Worm (Caenorhabditis elegans) whole organism, mixed stage, embryonic: ENCODE measurements around the gene Y113G7B.11.
A peak's percentile ranks its signal among the peaks of the same experiment; 100 is the strongest.

Experiments used
- M03D4.4 ChIP-seq: sonication (generic microtip); optimal IDR thresholded peaks from 2 replicates; lab custom pipeline; 2017; ENCODE audit warnings: mild to moderate bottlenecking, missing genetic modification characterization, missing compliant biosample characterization
- bed-3 ChIP-seq: fragments of 200-800 bp; sonication (Bioruptor generic); optimal IDR thresholded peaks from 3 replicates; lab custom pipeline; 2018; ENCODE audit warnings: mild to moderate bottlenecking, missing genetic modification characterization, moderate library complexity, missing compliant biosample characterization
- ceh-39 ChIP-seq: fragments of 150-350 bp; optimal IDR thresholded peaks from 2 replicates; lab custom pipeline; 2014; ENCODE audit warnings: missing biosample characterization, missing genetic modification characterization
- ceh-83 ChIP-seq: fragments of 200-800 bp; sonication (Bioruptor generic); optimal IDR thresholded peaks from 2 replicates; lab custom pipeline; 2018; ENCODE audit warnings: mild to moderate bottlenecking, missing genetic modification characterization, missing compliant biosample characterization
- ces-1 ChIP-seq: fragments of 150-350 bp; optimal IDR thresholded peaks from 2 replicates; lab custom pipeline; 2014; ENCODE audit warnings: missing biosample characterization, missing genetic modification reagents, missing genetic modification characterization
- cnd-1 ChIP-seq: fragments of 200-800 bp; sonication (Bioruptor generic); optimal IDR thresholded peaks from 2 replicates; lab custom pipeline; 2018; ENCODE audit warnings: mild to moderate bottlenecking, missing genetic modification characterization, missing compliant biosample characterization
- drap-1 ChIP-seq: fragments of 200-800 bp; sonication (Bioruptor generic); optimal IDR thresholded peaks from 3 replicates; lab custom pipeline; 2018; ENCODE audit warnings: mild to moderate bottlenecking, missing genetic modification characterization, missing compliant biosample characterization
- elt-1 ChIP-seq: sonication (generic microtip); optimal IDR thresholded peaks from 2 replicates; lab custom pipeline; 2017; ENCODE audit warnings: missing genetic modification characterization, mild to moderate bottlenecking, missing compliant biosample characterization, antibody characterized with exemption, moderate library complexity, borderline replicate concordance; ENCODE audit not compliant: insufficient read depth
- elt-3 ChIP-seq: fragments of 150-350 bp; optimal IDR thresholded peaks from 2 replicates; lab custom pipeline; 2014; ENCODE audit warnings: missing biosample characterization, missing genetic modification characterization
- flh-1 ChIP-seq: fragments of 200-800 bp; sonication (Bioruptor generic); optimal IDR thresholded peaks from 2 replicates; lab custom pipeline; 2018; ENCODE audit warnings: mild to moderate bottlenecking, missing genetic modification characterization, moderate library complexity, missing compliant biosample characterization
- hlh-1 ChIP-seq: fragments of 150-350 bp; optimal IDR thresholded peaks from 2 replicates; lab custom pipeline; 2014; ENCODE audit warnings: missing biosample characterization, missing genetic modification reagents, missing genetic modification characterization
- lin-13 ChIP-seq: fragments of 150-350 bp; optimal IDR thresholded peaks from 2 replicates; lab custom pipeline; 2014; ENCODE audit warnings: missing biosample characterization, missing genetic modification characterization
- lin-32 ChIP-seq: fragments of 200-800 bp; sonication (Bioruptor generic); optimal IDR thresholded peaks from 2 replicates; lab custom pipeline; 2018; ENCODE audit warnings: mild to moderate bottlenecking, missing genetic modification characterization, missing compliant biosample characterization
- lsy-2 ChIP-seq: fragments of 150-350 bp; optimal IDR thresholded peaks from 2 replicates; lab custom pipeline; 2014; ENCODE audit warnings: missing biosample characterization, missing genetic modification characterization
- mab-5 ChIP-seq: fragments of 150-350 bp; optimal IDR thresholded peaks from 2 replicates; lab custom pipeline; 2014; ENCODE audit warnings: missing biosample characterization, missing genetic modification characterization
- mep-1 ChIP-seq: fragments of 150-350 bp; optimal IDR thresholded peaks from 2 replicates; lab custom pipeline; 2017; ENCODE audit warnings: missing biosample characterization, missing genetic modification reagents, missing genetic modification characterization, inconsistent platforms
- nhr-28 ChIP-seq: fragments of 150-350 bp; optimal IDR thresholded peaks from 2 replicates; lab custom pipeline; 2014; ENCODE audit warnings: missing biosample characterization, missing genetic modification characterization
- nhr-76 ChIP-seq: sonication (generic microtip); optimal IDR thresholded peaks from 2 replicates; lab custom pipeline; 2017; ENCODE audit warnings: missing biosample characterization, missing genetic modification characterization
- pha-4 ChIP-seq: fragments of 150-350 bp; optimal IDR thresholded peaks from 2 replicates; lab custom pipeline; 2018; ENCODE audit warnings: missing biosample characterization, missing genetic modification reagents, missing genetic modification characterization
- sem-2 ChIP-seq: fragments of 200-800 bp; sonication (Bioruptor generic); optimal IDR thresholded peaks from 2 replicates; lab custom pipeline; 2018; ENCODE audit warnings: mild to moderate bottlenecking, missing genetic modification characterization, missing compliant biosample characterization
- sptf-1 ChIP-seq: sonication (generic microtip); optimal IDR thresholded peaks from 2 replicates; lab custom pipeline; 2017; ENCODE audit warnings: mild to moderate bottlenecking, missing genetic modification characterization, moderate library complexity, missing compliant biosample characterization
- unc-120 ChIP-seq: sonication (generic microtip); optimal IDR thresholded peaks from 2 replicates; lab custom pipeline; 2017; ENCODE audit warnings: missing genetic modification characterization, missing compliant biosample characterization; ENCODE audit not compliant: poor library complexity, severe bottlenecking
- unc-39 ChIP-seq: fragments of 150-350 bp; optimal IDR thresholded peaks from 2 replicates; lab custom pipeline; 2014; ENCODE audit warnings: missing biosample characterization, missing genetic modification characterization
- unc-62 ChIP-seq: fragments of 150-350 bp; optimal IDR thresholded peaks from 2 replicates; lab custom pipeline; 2014; ENCODE audit warnings: missing biosample characterization, missing genetic modification reagents, missing genetic modification characterization
- zip-8 ChIP-seq: fragments of 150-350 bp; optimal IDR thresholded peaks from 2 replicates; lab custom pipeline; 2014; ENCODE audit warnings: missing biosample characterization, missing genetic modification characterization

Y113G7B.11 gene

DNA sequence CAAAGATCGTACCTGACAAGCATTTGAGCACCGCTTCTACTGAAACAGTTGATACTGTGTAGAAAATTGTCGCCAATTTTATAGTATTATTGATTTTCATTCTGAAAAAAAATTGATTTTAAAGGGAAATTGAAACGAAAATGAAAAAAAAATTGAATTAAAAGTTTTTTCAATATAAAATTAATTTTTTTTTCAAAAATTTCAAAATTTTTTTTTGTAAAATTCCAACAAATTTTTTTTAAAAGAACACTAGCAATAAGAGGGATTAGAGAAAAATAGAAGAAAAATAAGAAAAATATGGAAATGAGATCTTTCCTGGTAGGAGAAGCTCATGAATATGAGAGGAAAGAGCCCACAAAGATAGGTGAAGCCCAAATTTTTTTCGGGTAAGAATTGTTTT, at the start of gene Y113G7B.11:
Gene Y113G7B.11, minus strand, starts transcription at position 101 of the 400 bp plus-strand sequence.
- TF ChIP-seq cnd-1 (tag; lab: Kevin White, UChicago) = no peak
- TF ChIP-seq drap-1 = no peak
- TF ChIP-seq ceh-39 = no peak
- TF ChIP-seq zip-8 (tag; lab: Kevin White, UChicago) = no peak
- TF ChIP-seq flh-1 (GFP tag; lab: Kevin White, UChicago) = no peak
- TF ChIP-seq nhr-76 = no peak
- no peak for TF ChIP-seq ces-1 (GFP tag; lab: Kevin White, UChicago)
- no peak for TF ChIP-seq unc-62 (GFP tag; lab: Kevin White, UChicago)
- TF ChIP-seq pha-4 (tag; lab: Kevin White, UChicago) = no peak
- TF ChIP-seq mab-5 (tag; lab: Kevin White, UChicago) = no peak
- no peak for TF ChIP-seq elt-3 (tag; lab: Kevin White, UChicago)
- no peak for TF ChIP-seq elt-1 (tag; lab: Kevin White, UChicago)
- TF ChIP-seq bed-3 (GFP tag; lab: Kevin White, UChicago) = no peak
- TF ChIP-seq sem-2 (GFP tag; lab: Kevin White, UChicago) = no peak
- no peak for TF ChIP-seq unc-39

ce11 chrV:20249438-20250120, 34.5 kb upstream of the Y113G7B.11 start, which contains the start of gene swsn-1:
Gene swsn-1 (minus strand): TSS chrV:20249488.
- TF ChIP-seq lsy-2 (peak; percentile 4), mep-1 (peak; percentile 38), M03D4.4 (tag; lab: Kevin White, UChicago) (no peak), hlh-1 (peak; percentile 20), elt-1 (tag; lab: Kevin White, UChicago) (no peak), cnd-1 (tag; lab: Kevin White, UChicago) (peak; percentile 70), ceh-39 (peak; percentile 85), lin-32 (GFP tag; lab: Kevin White, UChicago) (peak; percentile 65), ces-1 (GFP tag; lab: Kevin White, UChicago) (peak; percentile 56)

DNA sequence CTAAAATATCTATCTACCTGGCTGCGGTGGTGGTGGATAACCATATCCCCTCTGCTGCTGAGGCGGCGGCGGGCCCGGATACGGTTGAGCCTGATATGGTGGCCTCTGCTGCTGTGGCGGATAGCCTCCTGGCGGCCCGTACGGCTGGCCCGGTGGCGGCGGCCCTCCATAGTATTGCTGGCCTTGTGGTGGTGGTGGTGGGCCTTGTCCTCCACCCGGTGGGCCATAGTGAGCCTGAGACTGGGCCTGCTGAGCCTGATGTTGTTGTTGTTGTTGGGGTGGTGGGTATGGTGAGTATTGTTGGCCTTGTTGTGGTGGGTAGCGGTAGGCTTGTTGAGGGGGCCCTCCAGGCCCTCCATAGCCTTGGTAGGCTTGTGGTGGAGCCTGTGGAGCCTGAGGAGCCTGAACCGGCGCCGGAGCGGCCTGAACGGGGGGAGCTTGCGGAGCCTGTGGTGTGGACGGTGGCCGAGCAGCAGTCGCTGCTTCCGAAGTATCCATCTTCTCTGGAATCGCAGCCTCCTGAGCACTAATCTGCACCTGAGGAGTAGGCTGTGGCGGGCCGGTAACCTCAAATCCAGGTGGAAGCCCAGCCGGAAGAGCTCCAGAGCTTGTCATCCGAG, 26.3 kb upstream of the Y113G7B.11 start:
- TF ChIP-seq zip-8 (tag; lab: Kevin White, UChicago) (no peak), hlh-1 (no peak), lin-13 (tag; lab: Kevin White, UChicago) (no peak), lin-32 (GFP tag; lab: Kevin White, UChicago) (no peak), ces-1 (GFP tag; lab: Kevin White, UChicago) (no peak), ceh-39 (no peak), sem-2 (GFP tag; lab: Kevin White, UChicago) (no peak), drap-1 (peak; percentile 2), flh-1 (GFP tag; lab: Kevin White, UChicago) (peak; percentile 12), ceh-83 (peak; percentile 40), lsy-2 (no peak), sptf-1 (peak; percentile 31), cnd-1 (tag; lab: Kevin White, UChicago) (peak; percentile 31), unc-120 (no peak)
- TF ChIP-seq, all 35 proteins: peak for 5

DNA sequence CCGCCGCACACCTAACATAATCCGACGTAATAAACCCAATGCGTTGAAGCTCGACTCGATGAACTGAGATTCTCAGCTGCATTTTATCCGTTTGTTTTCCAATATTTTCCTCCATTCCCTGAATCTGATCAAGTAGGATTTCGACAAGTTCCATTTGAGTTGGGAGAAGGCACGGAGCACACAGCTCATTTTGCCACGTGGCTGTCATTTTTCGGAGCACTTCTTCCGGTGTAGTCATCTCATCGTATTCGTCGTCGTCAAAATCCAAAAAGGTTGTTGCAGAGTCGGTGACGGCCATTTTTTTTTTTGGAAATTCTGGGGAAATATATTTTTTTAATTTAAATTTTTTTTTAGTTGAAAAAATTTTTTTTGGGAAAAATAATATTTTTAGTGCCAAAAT, 22.3 kb upstream of the Y113G7B.11 start, which contains the start of gene sld-5:
Gene sld-5, minus strand, starts transcription at position 317 of the 400 bp plus-strand sequence.
- TF ChIP-seq flh-1 (GFP tag; lab: Kevin White, UChicago) (no peak), sem-2 (GFP tag; lab: Kevin White, UChicago) (no peak), nhr-28 (tag; lab: Kevin White, UChicago) (no peak)

DNA sequence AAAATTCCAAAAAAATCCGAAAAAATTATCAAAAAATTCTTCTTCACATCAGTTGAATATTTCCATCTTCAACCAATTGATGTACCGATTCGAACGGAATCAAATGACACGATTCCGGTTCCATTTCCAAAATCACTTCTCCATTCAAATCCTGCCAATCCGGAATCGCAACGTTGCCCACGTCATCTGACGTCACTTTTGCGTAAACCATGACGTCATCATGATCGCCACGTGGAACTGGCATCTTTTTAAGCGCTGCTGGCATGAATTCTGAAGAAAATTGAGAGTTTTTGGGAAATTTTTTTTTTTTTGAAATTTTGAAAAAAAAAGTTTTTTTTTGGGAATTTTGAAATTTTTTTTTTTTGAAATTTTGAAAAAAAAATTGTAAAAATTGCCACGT, 20.1 kb upstream of the Y113G7B.11 start:
- TF ChIP-seq zip-8 (tag; lab: Kevin White, UChicago) (peak; percentile 95), lin-32 (GFP tag; lab: Kevin White, UChicago) (no peak)
- TF ChIP-seq, all 35 proteins: peak for 1

ce11 chrV:20234439-20234838, 19.3 kb upstream of the Y113G7B.11 start:
- TF ChIP-seq M03D4.4 (tag; lab: Kevin White, UChicago) = peak; percentile 30
- no peak for TF ChIP-seq unc-62 (GFP tag; lab: Kevin White, UChicago)
